Fruit fly (Drosophila melanogaster) whole organism, embryonic: ENCODE results near the gene bsf.
A peak's percentile ranks its signal among the peaks of the same experiment; 100 is the strongest.

Experiments used
- B-H1 ChIP-seq: fragments of 200-800 bp; sonication (Bioruptor generic); IDR thresholded peaks from 3 replicates; pipeline ENCODE4 v1.3.6; 2022; ENCODE audit warnings: missing biosample characterization, missing genetic modification characterization
- Blimp-1 ChIP-seq: fragments of 200-800 bp; sonication (Bioruptor generic); optimal IDR thresholded peaks from 3 replicates; lab custom pipeline; 2018; ENCODE audit warnings: missing biosample characterization, missing genetic modification characterization, mild to moderate bottlenecking, moderate library complexity, missing genetic modification reagents
- CG10979 ChIP-seq: fragments of 200-800 bp; sonication (Bioruptor generic); optimal IDR thresholded peaks from 2 replicates; lab custom pipeline; 2018; ENCODE audit warnings: missing biosample characterization, mild to moderate bottlenecking, missing genetic modification characterization, moderate library complexity
- CG14710 ChIP-seq: fragments of 200-800 bp; sonication (Bioruptor generic); optimal IDR thresholded peaks from 3 replicates; lab custom pipeline; 2019; ENCODE audit warnings: missing biosample characterization, mild to moderate bottlenecking, missing genetic modification characterization, moderate library complexity
- CG16813 ChIP-seq: fragments of 200-800 bp; sonication (Bioruptor generic); IDR thresholded peaks from 3 replicates; pipeline ENCODE4 v1.3.6; 2022; ENCODE audit warnings: missing biosample characterization, missing genetic modification characterization; ENCODE audit not compliant: partially characterized antibody
- CG2199 ChIP-seq: fragments of 200-800 bp; sonication (Bioruptor generic); IDR thresholded peaks from 3 replicates; pipeline ENCODE4 v1.3.6; 2022; ENCODE audit warnings: missing biosample characterization, missing genetic modification characterization
- CG3163 ChIP-seq: fragments of 200-800 bp; sonication (Bioruptor generic); optimal IDR thresholded peaks from 3 replicates; lab custom pipeline; 2016; ENCODE audit warnings: missing biosample characterization, missing genetic modification characterization
- CG32532 ChIP-seq: fragments of 200-800 bp; sonication (Bioruptor generic); IDR thresholded peaks from 2 replicates; pipeline ENCODE4 v1.3.6; 2022; ENCODE audit warnings: missing biosample characterization, missing genetic modification characterization
- CG6683 ChIP-seq: fragments of 200-800 bp; sonication (Bioruptor generic); optimal IDR thresholded peaks from 2 replicates; lab custom pipeline; 2017; ENCODE audit warnings: missing biosample characterization, mild to moderate bottlenecking, missing genetic modification characterization, missing genetic modification reagents
- CG6765 ChIP-seq: fragments of 200-800 bp; sonication (Bioruptor generic); optimal IDR thresholded peaks from 3 replicates; lab custom pipeline; 2017; ENCODE audit warnings: missing biosample characterization, mild to moderate bottlenecking, missing genetic modification characterization
- Deaf1 ChIP-seq: fragments of 200-800 bp; optimal IDR thresholded peaks from 3 replicates; lab custom pipeline; 2019; ENCODE audit warnings: missing biosample characterization, mild to moderate bottlenecking, missing genetic modification characterization, moderate library complexity
- Drgx ChIP-seq: fragments of 200-800 bp; sonication (Bioruptor generic); IDR thresholded peaks from 2 replicates; pipeline ENCODE4 v1.3.6; 2022; ENCODE audit warnings: missing biosample characterization, missing genetic modification characterization
- Ets65A ChIP-seq: fragments of 200-800 bp; sonication (Bioruptor generic); peaks from one replicate; lab custom pipeline; 2016; ENCODE audit warnings: missing biosample characterization, missing genetic modification characterization
- Hand ChIP-seq: fragments of 200-800 bp; sonication (Bioruptor generic); optimal IDR thresholded peaks from 2 replicates; lab custom pipeline; 2017; ENCODE audit warnings: mild to moderate bottlenecking, missing biosample characterization, missing genetic modification reagents, missing genetic modification characterization
- Lim3 ChIP-seq: fragments of 200-800 bp; sonication (Bioruptor generic); IDR thresholded peaks from 2 replicates; pipeline ENCODE4 v1.3.6; 2022; ENCODE audit warnings: missing biosample characterization, missing genetic modification characterization
- Optix ChIP-seq: fragments of 200-800 bp; sonication (Bioruptor generic); IDR thresholded peaks from 3 replicates; pipeline ENCODE4 v1.3.6; 2022; ENCODE audit warnings: missing biosample characterization, missing genetic modification characterization
- Pdp1 ChIP-seq, 2 experiments: fragments of 200-800 bp; sonication (Bioruptor generic); optimal IDR thresholded peaks; 3 replicates each; lab custom pipeline; 2016; ENCODE audit warnings: missing biosample characterization in 2 of 2, missing genetic modification characterization in 2 of 2, mild to moderate bottlenecking in 1 of 2, moderate library complexity in 1 of 2
- Sin3A ChIP-seq: fragments of >200 bp; optimal IDR thresholded peaks from 2 replicates; lab custom pipeline; 2018
- Trl ChIP-seq, 3 experiments: fragments of >200 bp in 2 of 3; fragments of 200-800 bp in 1 of 3; sonication (Bioruptor generic) in 1 of 3; optimal IDR thresholded peaks; 2 replicates in 1 of 3; 3 replicates in 2 of 3; lab custom pipeline; 2016 to 2017; ENCODE audit warnings: missing biosample characterization in 1 of 3, missing genetic modification characterization in 1 of 3
- ase ChIP-seq: fragments of 200-800 bp; sonication (Bioruptor generic); IDR thresholded peaks from 3 replicates; pipeline ENCODE4 v1.3.6; 2022; ENCODE audit warnings: missing biosample characterization, missing genetic modification characterization
- cas ChIP-seq: fragments of 200-800 bp; sonication (Bioruptor generic); IDR thresholded peaks from 2 replicates; pipeline ENCODE4 v1.3.6; 2022; ENCODE audit warnings: missing biosample characterization, missing genetic modification characterization
- cwo ChIP-seq: fragments of 200-800 bp; sonication (Bioruptor generic); optimal IDR thresholded peaks from 3 replicates; lab custom pipeline; 2017; ENCODE audit warnings: missing biosample characterization, missing genetic modification characterization, mild to moderate bottlenecking, moderate library complexity, missing genetic modification reagents
- dpn ChIP-seq, 2 experiments: fragments of 200-800 bp; sonication (Bioruptor generic); optimal IDR thresholded peaks; 3 replicates each; lab custom pipeline; 2016; ENCODE audit warnings: missing biosample characterization in 2 of 2, missing genetic modification characterization in 2 of 2
- ewg ChIP-seq: fragments of 200-800 bp; sonication (Bioruptor generic); optimal IDR thresholded peaks from 3 replicates; lab custom pipeline; 2017; ENCODE audit warnings: mild to moderate bottlenecking, missing biosample characterization, missing genetic modification reagents, missing genetic modification characterization
- gcm2 ChIP-seq: fragments of 200-800 bp; sonication (Bioruptor generic); optimal IDR thresholded peaks from 2 replicates; lab custom pipeline; 2016; ENCODE audit warnings: missing biosample characterization, missing genetic modification characterization
- gsb-n ChIP-seq: fragments of 200-800 bp; sonication (Bioruptor generic); optimal IDR thresholded peaks from 3 replicates; lab custom pipeline; 2018; ENCODE audit warnings: missing biosample characterization, mild to moderate bottlenecking, missing genetic modification characterization
- jumu ChIP-seq: fragments of 200-800 bp; sonication (Bioruptor generic); optimal IDR thresholded peaks from 3 replicates; lab custom pipeline; 2016; ENCODE audit warnings: missing biosample characterization, missing genetic modification characterization
- lbe ChIP-seq: fragments of 200-800 bp; sonication (Bioruptor generic); optimal IDR thresholded peaks from 2 replicates; lab custom pipeline; 2016; ENCODE audit warnings: missing biosample characterization, mild to moderate bottlenecking, missing genetic modification characterization
- mam ChIP-seq: fragments of 200-800 bp; sonication (Bioruptor generic); optimal IDR thresholded peaks from 3 replicates; lab custom pipeline; 2016; ENCODE audit warnings: missing biosample characterization, missing genetic modification characterization
- pho ChIP-seq: fragments of 200-800 bp; sonication (Bioruptor generic); optimal IDR thresholded peaks from 2 replicates; lab custom pipeline; 2016; ENCODE audit warnings: missing biosample characterization, missing genetic modification characterization
- sima ChIP-seq: fragments of 200-800 bp; sonication (Bioruptor generic); optimal IDR thresholded peaks from 2 replicates; lab custom pipeline; 2016; ENCODE audit warnings: missing biosample characterization, missing genetic modification characterization
- tx ChIP-seq: fragments of 200-800 bp; sonication (Bioruptor generic); optimal IDR thresholded peaks from 2 replicates; lab custom pipeline; 2016; ENCODE audit warnings: missing biosample characterization, missing genetic modification characterization
- vvl ChIP-seq: fragments of 200-800 bp; sonication (Bioruptor generic); IDR thresholded peaks from 2 replicates; pipeline ENCODE4 v1.3.6; 2022; ENCODE audit warnings: missing biosample characterization, missing genetic modification characterization

Gene bsf

dm6 chr2L:18466669-18467068, 12.3 kb upstream of the bsf start:
- no peak for TF ChIP-seq mam (GFP tag; lab: Kevin White, UChicago)

- TF ChIP-seq Optix (GFP tag; lab: Robert Waterston, UW), result no peak
- peak; percentile 5 for TF ChIP-seq lbe (GFP tag; lab: Kevin White, UChicago)
These were observed 11.8 kb upstream of the bsf start for dm6 chr2L:18466202-18466591.

- no peak for TF ChIP-seq Sin3A (lab: Kevin White, UChicago)
- no peak for TF ChIP-seq Blimp-1 (GFP tag; lab: Kevin White, UChicago)
- TF ChIP-seq gcm2 (GFP tag; lab: Kevin White, UChicago), result no peak
- no peak for TF ChIP-seq sima (GFP tag; lab: Kevin White, UChicago)
- peak; percentile 42 for TF ChIP-seq Ets65A (GFP tag; lab: Kevin White, UChicago)
- peak; percentile 56; the same call in 1 of the 2 replicates for TF ChIP-seq Drgx (GFP tag; lab: Robert Waterston, UW)
- TF ChIP-seq jumu (GFP tag; lab: Kevin White, UChicago), result no peak
- no peak for TF ChIP-seq Hand
- peak; percentile 17 to 32 for TF ChIP-seq Trl (optimal IDR thresholded peaks at IDR 0.05; lab: Kevin White, UChicago)
- no peak for TF ChIP-seq Trl (GFP tag; optimal IDR thresholded peaks at IDR 0.05; lab: Kevin White, UChicago)
- TF ChIP-seq CG6683, result no peak
- TF ChIP-seq B-H1 (GFP tag; lab: Robert Waterston, UW), result no peak
- no peak for TF ChIP-seq Deaf1
- no peak for TF ChIP-seq cwo (GFP tag; lab: Kevin White, UChicago)
- TF ChIP-seq Pdp1 (GFP tag; optimal IDR thresholded peaks at IDR 0.05; lab: Kevin White, UChicago), result no peak
- no peak for TF ChIP-seq CG14710 (tag; lab: Kevin White, UChicago)
- TF ChIP-seq CG10979 (tag; lab: Kevin White, UChicago), result no peak
- TF ChIP-seq vvl, result no peak; the same call in 1 of the 2 replicates
- no peak for TF ChIP-seq ewg
- no peak for TF ChIP-seq dpn (GFP tag; optimal IDR thresholded peaks at IDR 0.05; lab: Kevin White, UChicago)
- peak; percentile 55 for TF ChIP-seq lbe (GFP tag; lab: Kevin White, UChicago)
- peak; percentile 25; the same call in 2 of the 3 replicates for TF ChIP-seq CG16813 (GFP tag; lab: Robert Waterston, UW)
- TF ChIP-seq CG3163 (GFP tag; lab: Kevin White, UChicago), result peak; percentile 62
- no peak for TF ChIP-seq CG32532 (GFP tag; lab: Robert Waterston, UW)
- TF ChIP-seq cas (GFP tag; lab: Robert Waterston, UW), result no peak
- 0 out of 3 replicates have a peak, but pooled peaks have one; percentile 22 for TF ChIP-seq CG2199 (GFP tag; lab: Robert Waterston, UW)
- TF ChIP-seq, all 482 proteins: peak for 7
These were observed 11.2 kb upstream of the bsf start for dm6 chr2L:18465402-18466201.

- TF ChIP-seq Ets65A (GFP tag; lab: Kevin White, UChicago), result peak; percentile 76
- TF ChIP-seq Lim3 (GFP tag; lab: Robert Waterston, UW), result no peak
- no peak for TF ChIP-seq gsb-n
- TF ChIP-seq tx (GFP tag; lab: Kevin White, UChicago), result no peak
- TF ChIP-seq ase (GFP tag; lab: Robert Waterston, UW), result 0 out of 3 replicates have a peak, but pooled peaks have one; percentile 10
- no peak for TF ChIP-seq pho (GFP tag; lab: Kevin White, UChicago)
- no peak for TF ChIP-seq CG6765 (GFP tag; lab: Kevin White, UChicago)
These were observed 9.7 kb upstream of the bsf start for dm6 chr2L:18464116-18464530.
